Fruit fly (Drosophila melanogaster): ENCODE results near the gene CG5126.

- TF ChIP-seq Dll (optimal IDR thresholded peaks at IDR 0.05) (no peak), CG8478 (optimal IDR thresholded peaks at IDR 0.05) (no peak), pan (optimal IDR thresholded peaks at IDR 0.05) (no peak), usp (GFP tag; optimal IDR thresholded peaks at IDR 0.05) (no peak), EcR (GFP tag; optimal IDR thresholded peaks at IDR 0.05) (no peak)
Measured at dm6 chr2L:1177522-1177921, 6.3 kb downstream of the CG5126 start, which contains the start of gene CG4896.

Measured in whole organism.